Fruit fly (Drosophila melanogaster) whole organism, larva: ENCODE measurements around the gene GstD9.

Experiments
- noc ChIP-seq: fragments of 200-800 bp; sonication (Bioruptor generic); optimal IDR thresholded peaks from 3 replicates; lab custom pipeline; 2019; ENCODE audit warnings: missing biosample characterization, mild to moderate bottlenecking, missing genetic modification characterization, moderate library complexity

GstD9 gene

DNA sequence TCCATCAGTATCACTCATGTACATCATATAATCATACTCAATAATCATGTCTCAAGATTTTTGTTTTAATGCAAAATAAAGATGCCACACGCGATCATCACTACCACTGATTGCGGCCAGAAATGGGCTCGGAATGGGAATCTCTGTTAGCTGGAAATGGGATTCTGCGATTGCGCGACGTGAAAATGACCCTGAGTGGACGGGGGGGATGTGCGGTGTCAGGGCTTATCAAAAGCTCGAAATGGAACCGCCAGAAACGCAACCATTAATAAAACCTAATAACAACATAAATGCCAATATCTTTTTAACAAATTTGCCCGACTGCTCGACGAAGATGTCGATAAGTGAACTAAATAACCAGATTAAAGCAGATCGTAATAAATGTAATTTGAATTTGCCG lies 50.9 kb downstream of the GstD9 start:
- no peak for TF ChIP-seq noc (tag; lab: Kevin White, UChicago)
